Fruit fly (Drosophila melanogaster) whole organism, embryonic: ENCODE measurements around the gene CG14787.

ENCODE experiments used
- Ada2b ChIP-seq: fragments of 200-800 bp; sonication (Bioruptor generic); IDR thresholded peaks from 2 replicates; pipeline ENCODE4 v1.3.6; 2022; ENCODE audit warnings: missing biosample characterization, missing genetic modification characterization
- CG10274 ChIP-seq: fragments of 200-800 bp; sonication (Bioruptor generic); optimal IDR thresholded peaks from 3 replicates; lab custom pipeline; 2017; ENCODE audit warnings: missing biosample characterization, mild to moderate bottlenecking, missing genetic modification characterization
- CG10431 ChIP-seq: fragments of 200-800 bp; sonication (Bioruptor generic); optimal IDR thresholded peaks from 3 replicates; lab custom pipeline; 2018; ENCODE audit warnings: missing biosample characterization, mild to moderate bottlenecking, missing genetic modification characterization
- CG10959 ChIP-seq: fragments of 200-800 bp; sonication (Bioruptor generic); IDR thresholded peaks from 2 replicates; pipeline ENCODE4 v1.3.6; 2022; ENCODE audit warnings: missing biosample characterization, missing genetic modification characterization
- CG11398 ChIP-seq: fragments of 200-800 bp; sonication (Bioruptor generic); optimal IDR thresholded peaks from 2 replicates; lab custom pipeline; 2016; ENCODE audit warnings: missing biosample characterization, missing genetic modification characterization
- CG11695 ChIP-seq: fragments of 200-800 bp; sonication (Bioruptor generic); IDR thresholded peaks from 3 replicates; pipeline ENCODE4 v1.3.6; 2022; ENCODE audit warnings: missing biosample characterization, missing genetic modification characterization
- CG12219 ChIP-seq: fragments of 200-800 bp; sonication (Bioruptor generic); optimal IDR thresholded peaks from 3 replicates; lab custom pipeline; 2018; ENCODE audit warnings: missing biosample characterization, mild to moderate bottlenecking, missing genetic modification characterization
- CG12299 ChIP-seq: fragments of 200-800 bp; sonication (Bioruptor generic); optimal IDR thresholded peaks from 2 replicates; lab custom pipeline; 2018; ENCODE audit warnings: missing biosample characterization, mild to moderate bottlenecking, missing genetic modification characterization
- CG14014 ChIP-seq: fragments of 200-800 bp; sonication (Bioruptor generic); IDR thresholded peaks from 2 replicates; pipeline ENCODE4 v1.3.6; 2022; ENCODE audit warnings: missing biosample characterization, missing genetic modification characterization
- CG14860 ChIP-seq: fragments of 200-800 bp; sonication (Bioruptor generic); IDR thresholded peaks from 3 replicates; pipeline ENCODE4 v1.3.6; 2022; ENCODE audit warnings: missing biosample characterization, missing genetic modification characterization; ENCODE audit not compliant: partially characterized antibody
- CG15696 ChIP-seq: fragments of 200-800 bp; sonication (Bioruptor generic); optimal IDR thresholded peaks from 2 replicates; lab custom pipeline; 2019; ENCODE audit warnings: missing biosample characterization, mild to moderate bottlenecking, missing genetic modification characterization, moderate library complexity
- CG16813 ChIP-seq: fragments of 200-800 bp; sonication (Bioruptor generic); IDR thresholded peaks from 3 replicates; pipeline ENCODE4 v1.3.6; 2022; ENCODE audit warnings: missing biosample characterization, missing genetic modification characterization; ENCODE audit not compliant: partially characterized antibody
- CG2129 ChIP-seq: fragments of 200-800 bp; sonication (Bioruptor generic); IDR thresholded peaks from 2 replicates; pipeline ENCODE4 v1.3.6; 2022; ENCODE audit warnings: missing biosample characterization, missing genetic modification characterization; ENCODE audit not compliant: partially characterized antibody
- CG30020 ChIP-seq: fragments of 200-800 bp; optimal IDR thresholded peaks from 2 replicates; lab custom pipeline; 2019; ENCODE audit warnings: missing biosample characterization, mild to moderate bottlenecking, missing genetic modification characterization, moderate library complexity
- CG34224 ChIP-seq: fragments of 200-800 bp; sonication (Bioruptor generic); IDR thresholded peaks from 3 replicates; pipeline ENCODE4 v1.3.6; 2022; ENCODE audit warnings: missing biosample characterization, missing genetic modification characterization; ENCODE audit not compliant: partially characterized antibody
- CG34422 ChIP-seq: fragments of 200-800 bp; sonication (Bioruptor generic); IDR thresholded peaks from 3 replicates; pipeline ENCODE4 v1.3.6; 2022; ENCODE audit warnings: missing biosample characterization, missing genetic modification characterization
- CG3995 ChIP-seq: fragments of 200-800 bp; sonication (Bioruptor generic); optimal IDR thresholded peaks from 3 replicates; lab custom pipeline; 2016; ENCODE audit warnings: missing biosample characterization, missing genetic modification characterization
- CG4404 ChIP-seq: fragments of 200-800 bp; sonication (Bioruptor generic); IDR thresholded peaks from 2 replicates; pipeline ENCODE4 v1.3.6; 2022; ENCODE audit warnings: missing biosample characterization, missing genetic modification characterization
- CG4424 ChIP-seq: fragments of 200-800 bp; sonication (Bioruptor generic); optimal IDR thresholded peaks from 3 replicates; lab custom pipeline; 2016; ENCODE audit warnings: missing biosample characterization, missing genetic modification characterization
- CG5245 ChIP-seq: fragments of 200-800 bp; sonication (Bioruptor generic); optimal IDR thresholded peaks from 3 replicates; lab custom pipeline; 2016; ENCODE audit warnings: missing biosample characterization, missing genetic modification characterization
- CG6254 ChIP-seq: fragments of 200-800 bp; sonication (Bioruptor generic); optimal IDR thresholded peaks from 3 replicates; lab custom pipeline; 2017; ENCODE audit warnings: mild to moderate bottlenecking, missing biosample characterization, missing genetic modification reagents, missing genetic modification characterization
- CG6683 ChIP-seq: fragments of 200-800 bp; sonication (Bioruptor generic); optimal IDR thresholded peaks from 2 replicates; lab custom pipeline; 2017; ENCODE audit warnings: missing biosample characterization, mild to moderate bottlenecking, missing genetic modification characterization, missing genetic modification reagents
- CG6813 ChIP-seq: fragments of 200-800 bp; sonication (Bioruptor generic); optimal IDR thresholded peaks from 2 replicates; lab custom pipeline; 2017; ENCODE audit warnings: missing biosample characterization, missing genetic modification characterization, mild to moderate bottlenecking, moderate library complexity, missing genetic modification reagents
- CG7271 ChIP-seq: fragments of 200-800 bp; sonication (Bioruptor generic); optimal IDR thresholded peaks from 2 replicates; lab custom pipeline; 2018; ENCODE audit warnings: missing biosample characterization, mild to moderate bottlenecking, missing genetic modification characterization, moderate library complexity
- CG7372 ChIP-seq: fragments of 200-800 bp; sonication (Bioruptor generic); IDR thresholded peaks from 2 replicates; pipeline ENCODE4 v1.3.6; 2022; ENCODE audit warnings: missing biosample characterization, missing genetic modification characterization
- CG9437 ChIP-seq: fragments of 200-800 bp; sonication (Bioruptor generic); optimal IDR thresholded peaks from 2 replicates; lab custom pipeline; 2018; ENCODE audit warnings: missing biosample characterization, mild to moderate bottlenecking, missing genetic modification characterization
- CG9727 ChIP-seq: fragments of 200-800 bp; sonication (Bioruptor generic); optimal IDR thresholded peaks from 3 replicates; lab custom pipeline; 2017; ENCODE audit warnings: missing biosample characterization, mild to moderate bottlenecking, missing genetic modification characterization
- CkIIα-i1 ChIP-seq: fragments of 200-800 bp; sonication (Bioruptor generic); IDR thresholded peaks from 2 replicates; pipeline ENCODE4 v1.3.6; 2022; ENCODE audit warnings: missing biosample characterization, missing genetic modification characterization
- HmgZ ChIP-seq: fragments of 200-800 bp; sonication (Bioruptor generic); optimal IDR thresholded peaks from 2 replicates; lab custom pipeline; 2018; ENCODE audit warnings: missing biosample characterization, mild to moderate bottlenecking, missing genetic modification characterization
- Hr3 ChIP-seq: fragments of 200-800 bp; sonication (Bioruptor generic); optimal IDR thresholded peaks from 3 replicates; lab custom pipeline; 2016; ENCODE audit warnings: missing biosample characterization, missing genetic modification characterization
- Hr39 ChIP-seq: fragments of >200 bp; optimal IDR thresholded peaks from 2 replicates; lab custom pipeline; 2017
- Myb ChIP-seq: fragments of 200-800 bp; sonication (Bioruptor generic); optimal IDR thresholded peaks from 2 replicates; lab custom pipeline; 2016; ENCODE audit warnings: missing biosample characterization, missing genetic modification characterization
- NC2α ChIP-seq: fragments of 200-800 bp; sonication (Bioruptor generic); optimal IDR thresholded peaks from 2 replicates; lab custom pipeline; 2016; ENCODE audit warnings: missing biosample characterization, missing genetic modification characterization
- NC2β ChIP-seq: fragments of 200-800 bp; sonication (Bioruptor generic); optimal IDR thresholded peaks from 2 replicates; lab custom pipeline; 2016; ENCODE audit warnings: missing biosample characterization, missing genetic modification characterization
- Nf-YA ChIP-seq: fragments of 200-800 bp; sonication (Bioruptor generic); IDR thresholded peaks from 2 replicates; pipeline ENCODE4 v1.3.6; 2022; ENCODE audit warnings: missing biosample characterization, missing genetic modification characterization
- Pdp1 ChIP-seq, 2 experiments: fragments of 200-800 bp; sonication (Bioruptor generic); optimal IDR thresholded peaks; 3 replicates each; lab custom pipeline; 2016; ENCODE audit warnings: missing biosample characterization in 2 of 2, missing genetic modification characterization in 2 of 2, mild to moderate bottlenecking in 1 of 2, moderate library complexity in 1 of 2
- Ravus ChIP-seq: fragments of 200-800 bp; sonication (Bioruptor generic); IDR thresholded peaks from 2 replicates; pipeline ENCODE4 v1.3.6; 2022; ENCODE audit warnings: missing biosample characterization, missing genetic modification characterization
- Sry-δ ChIP-seq: fragments of 200-800 bp; sonication (Bioruptor generic); optimal IDR thresholded peaks from 2 replicates; lab custom pipeline; 2016; ENCODE audit warnings: missing biosample characterization, missing genetic modification characterization
- Trl ChIP-seq, 3 experiments: fragments of >200 bp in 2 of 3; fragments of 200-800 bp in 1 of 3; sonication (Bioruptor generic) in 1 of 3; optimal IDR thresholded peaks; 2 replicates in 1 of 3; 3 replicates in 2 of 3; lab custom pipeline; 2016 to 2017; ENCODE audit warnings: missing biosample characterization in 1 of 3, missing genetic modification characterization in 1 of 3
- bigmax ChIP-seq: fragments of 200-800 bp; sonication (Bioruptor generic); optimal IDR thresholded peaks from 2 replicates; lab custom pipeline; 2018; ENCODE audit warnings: missing biosample characterization, mild to moderate bottlenecking, missing genetic modification characterization
- chif ChIP-seq, 2 experiments: fragments of 200-800 bp; sonication (Bioruptor generic); optimal IDR thresholded peaks; 3 replicates each; lab custom pipeline; 2016; ENCODE audit warnings: missing biosample characterization in 2 of 2, missing genetic modification characterization in 2 of 2
- chinmo ChIP-seq: fragments of 200-800 bp; sonication (Bioruptor generic); IDR thresholded peaks from 4 replicates; pipeline ENCODE4 v1.3.6; 2022; ENCODE audit warnings: missing biosample characterization, missing genetic modification characterization; ENCODE audit not compliant: partially characterized antibody
- danr ChIP-seq: fragments of 200-800 bp; sonication (Bioruptor generic); IDR thresholded peaks from 2 replicates; pipeline ENCODE4 v1.3.6; 2022; ENCODE audit warnings: missing biosample characterization, missing genetic modification characterization
- grau ChIP-seq: fragments of 200-800 bp; optimal IDR thresholded peaks from 3 replicates; lab custom pipeline; 2019; ENCODE audit warnings: missing biosample characterization, mild to moderate bottlenecking, missing genetic modification characterization, moderate library complexity
- grn ChIP-seq: fragments of 200-800 bp; sonication (Bioruptor generic); optimal IDR thresholded peaks from 3 replicates; lab custom pipeline; 2017; ENCODE audit warnings: missing biosample characterization, missing genetic modification characterization
- pb ChIP-seq: fragments of 200-800 bp; sonication (Bioruptor generic); optimal IDR thresholded peaks from 3 replicates; lab custom pipeline; 2016; ENCODE audit warnings: missing biosample characterization, missing genetic modification characterization
- pita ChIP-seq: fragments of 200-800 bp; sonication (Bioruptor generic); optimal IDR thresholded peaks from 2 replicates; lab custom pipeline; 2017; ENCODE audit warnings: missing biosample characterization, mild to moderate bottlenecking, missing genetic modification characterization
- slbo ChIP-seq: fragments of 200-800 bp; sonication (Bioruptor generic); IDR thresholded peaks from 2 replicates; pipeline ENCODE4 v1.3.6; 2022; ENCODE audit warnings: missing biosample characterization, missing genetic modification characterization
- ttk ChIP-seq: fragments of 200-800 bp; sonication (Bioruptor generic); IDR thresholded peaks from 2 replicates; pipeline ENCODE4 v2.1.2; 2022; ENCODE audit warnings: missing biosample characterization, missing genetic modification characterization
- z ChIP-seq: fragments of 200-800 bp; sonication (Bioruptor generic); IDR thresholded peaks from 3 replicates; pipeline ENCODE4 v1.3.6; 2022; ENCODE audit warnings: missing biosample characterization, missing genetic modification characterization

CG14787 gene

DNA sequence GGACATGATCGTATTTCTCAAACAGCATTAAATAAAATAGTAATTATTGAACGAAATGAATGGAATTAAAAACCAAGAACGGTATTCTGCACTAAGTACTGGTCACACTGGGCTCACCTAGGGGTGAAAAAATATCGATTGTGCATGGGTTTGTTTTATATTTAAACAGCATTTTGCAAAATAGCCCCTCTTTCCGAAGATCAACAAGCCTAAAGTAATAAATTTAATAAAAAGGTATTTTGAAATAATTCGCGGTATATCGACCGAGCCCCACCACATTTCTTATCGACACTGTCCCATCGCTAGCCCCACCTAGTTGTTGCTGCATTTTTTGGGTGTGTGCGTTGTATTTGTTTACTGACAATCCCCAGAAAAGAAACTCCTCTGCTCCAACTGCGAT, 9.1 kb upstream of the CG14787 start, which contains the start of gene pck (continued):
- no peak for TF ChIP-seq CG6254 (GFP tag; lab: Kevin White, UChicago)
- no peak for TF ChIP-seq CG11695 (GFP tag; lab: Robert Waterston, UW)
- peak; percentile 43; the same call in 1 of the 2 replicates for TF ChIP-seq Ada2b (GFP tag; lab: Robert Waterston, UW)
- peak; percentile 24 for TF ChIP-seq CG12299 (tag; lab: Kevin White, UChicago)
- TF ChIP-seq CkIIα-i1 (GFP tag; lab: Robert Waterston, UW): no peak
- TF ChIP-seq CG4424: peak; percentile 75
- no peak for TF ChIP-seq CG14014 (GFP tag; lab: Robert Waterston, UW)
- no peak for TF ChIP-seq Hr39 (lab: Kevin White, UChicago)
- TF ChIP-seq grau: peak; percentile 54
- peak; percentile 71 for TF ChIP-seq NC2β (GFP tag; lab: Kevin White, UChicago)
- no peak for TF ChIP-seq CG2129 (GFP tag; lab: Robert Waterston, UW)
- no peak for TF ChIP-seq CG10431 (GFP tag; lab: Kevin White, UChicago)
- TF ChIP-seq HmgZ: peak; percentile 61
- TF ChIP-seq NC2α: no peak
- TF ChIP-seq CG4404 (GFP tag; lab: Robert Waterston, UW): peak; percentile 42; the same call in 1 of the 2 replicates
- peak; percentile 40 for TF ChIP-seq CG11398 (GFP tag; lab: Kevin White, UChicago)
- peak in 1 of 2 experiments; percentile 64 for TF ChIP-seq chif (GFP tag; optimal IDR thresholded peaks at IDR 0.05; lab: Kevin White, UChicago)
- TF ChIP-seq CG6813 (GFP tag; lab: Kevin White, UChicago): peak; percentile 13
- TF ChIP-seq Myb (GFP tag; lab: Kevin White, UChicago): peak; percentile 34
- peak; percentile 53 for TF ChIP-seq CG5245 (GFP tag; lab: Kevin White, UChicago)
- peak; percentile 63 for TF ChIP-seq Hr3 (GFP tag; lab: Kevin White, UChicago)
- peak; percentile 70 for TF ChIP-seq slbo (GFP tag; lab: Robert Waterston, UW)
- peak; percentile 45 for TF ChIP-seq CG9437 (GFP tag; lab: Kevin White, UChicago)
- TF ChIP-seq pita (GFP tag; lab: Kevin White, UChicago): no peak
- peak; percentile 24; the same call in 1 of the 2 replicates for TF ChIP-seq danr (GFP tag; lab: Robert Waterston, UW)
- TF ChIP-seq CG9727: peak; percentile 69
- peak; percentile 65 for TF ChIP-seq CG34224 (GFP tag; lab: Robert Waterston, UW)
- TF ChIP-seq Trl (optimal IDR thresholded peaks at IDR 0.05; lab: Kevin White, UChicago): no peak
- peak; percentile 68 for TF ChIP-seq Trl (GFP tag; optimal IDR thresholded peaks at IDR 0.05; lab: Kevin White, UChicago)
- peak; percentile 32 to 76 for TF ChIP-seq Pdp1 (GFP tag; optimal IDR thresholded peaks at IDR 0.05; lab: Kevin White, UChicago)
- TF ChIP-seq CG12219 (GFP tag; lab: Kevin White, UChicago): no peak
- TF ChIP-seq CG6683 (GFP tag; lab: Kevin White, UChicago): no peak
- TF ChIP-seq bigmax (GFP tag; lab: Kevin White, UChicago): no peak
- TF ChIP-seq CG15696 (tag; lab: Kevin White, UChicago): peak; percentile 59
- TF ChIP-seq CG3995 (GFP tag; lab: Kevin White, UChicago): no peak
- peak; percentile 62 for TF ChIP-seq CG10959 (GFP tag; lab: Robert Waterston, UW)
- TF ChIP-seq CG34422 (GFP tag; lab: Robert Waterston, UW): peak; percentile 70; the same call in 2 of the 3 replicates
- TF ChIP-seq CG16813 (GFP tag; lab: Robert Waterston, UW): peak; percentile 50; the same call in 1 of the 3 replicates
- no peak for TF ChIP-seq Ravus (GFP tag; lab: Robert Waterston, UW)
- TF ChIP-seq ttk (GFP tag; lab: Robert Waterston, UW): peak; percentile 55
- peak; percentile 89 for TF ChIP-seq Sry-δ (GFP tag; lab: Kevin White, UChicago)
- 0 out of 2 replicates have a peak, but pooled peaks have one; percentile 43 for TF ChIP-seq CG7372
- TF ChIP-seq Nf-YA (GFP tag; lab: Robert Waterston, UW): no peak
- TF ChIP-seq CG10274 (GFP tag; lab: Kevin White, UChicago): no peak
- TF ChIP-seq z: no peak
- TF ChIP-seq CG30020 (tag; lab: Kevin White, UChicago): peak; percentile 50
- peak; percentile 24; the same call in 1 of the 3 replicates for TF ChIP-seq CG14860 (GFP tag; lab: Robert Waterston, UW)
- TF ChIP-seq grn (GFP tag; lab: Kevin White, UChicago): no peak
- TF ChIP-seq CG7271 (tag; lab: Kevin White, UChicago): peak; percentile 49
- TF ChIP-seq pb (GFP tag; lab: Kevin White, UChicago): no peak
- TF ChIP-seq chinmo (GFP tag; lab: Robert Waterston, UW): 0 out of 4 replicates have a peak, but pooled peaks have one; percentile 48
